Fruit fly (Drosophila melanogaster): ENCODE results near the gene Poc1.

Gene Poc1

dm6 chr3L:13387608-13388007 is 2.2 kb downstream of the Poc1 start, which contains the start of gene CG10171 (continued):
- TF ChIP-seq CG7357 (GFP tag; IDR thresholded peaks at IDR 0.05) (no peak), CG1792 (GFP tag; optimal IDR thresholded peaks at IDR 0.05) (no peak), NfI (GFP tag; optimal IDR thresholded peaks at IDR 0.05) (no peak), CG14710 (tag; optimal IDR thresholded peaks at IDR 0.05) (peak; percentile 44), ken (GFP tag; IDR thresholded peaks at IDR 0.05) (peak; percentile 64; the same call in 1 of the 3 replicates), Xbp1 (GFP tag; optimal IDR thresholded peaks at IDR 0.05) (no peak), MTF-1 (GFP tag; optimal IDR thresholded peaks at IDR 0.05; ENCODE audit: borderline replicate concordance) (no peak), nerfin-1 (tag; optimal IDR thresholded peaks at IDR 0.05) (no peak), CG15514 (GFP tag; optimal IDR thresholded peaks at IDR 0.05) (no peak), CG1603 (tag; optimal IDR thresholded peaks at IDR 0.05) (peak; percentile 49), sr (GFP tag; IDR thresholded peaks at IDR 0.05) (no peak), CG3847 (GFP tag; IDR thresholded peaks at IDR 0.05) (peak; percentile 89), gt (GFP tag; IDR thresholded peaks at IDR 0.05) (no peak), CG11085 (GFP tag; IDR thresholded peaks at IDR 0.05) (no peak), mld (GFP tag; IDR thresholded peaks at IDR 0.05; ENCODE audit: partially characterized antibody) (no peak), maf-S (GFP tag; optimal IDR thresholded peaks at IDR 0.05) (no peak), CG33213 (GFP tag; optimal IDR thresholded peaks at IDR 0.05) (no peak), Hr39 (optimal IDR thresholded peaks at IDR 0.05) (no peak), dm (GFP tag; optimal IDR thresholded peaks at IDR 0.05) (no peak), wor (GFP tag; IDR thresholded peaks at IDR 0.05) (no peak), Camta (GFP tag; optimal IDR thresholded peaks at IDR 0.05) (no peak), esg (GFP tag; conservative IDR thresholded peaks at IDR 0.05) (no peak), H15 (GFP tag; IDR thresholded peaks at IDR 0.05) (no peak), hbn (GFP tag; IDR thresholded peaks at IDR 0.05; ENCODE audit: partially characterized antibody) (no peak), CG14667 (GFP tag; IDR thresholded peaks at IDR 0.05) (no peak), MBD-R2 (GFP tag; IDR thresholded peaks at IDR 0.05) (peak; percentile 97), CG11696 (GFP tag; IDR thresholded peaks at IDR 0.05) (no peak), wdn (GFP tag; IDR thresholded peaks at IDR 0.05) (no peak), CG13424 (tag; optimal IDR thresholded peaks at IDR 0.05) (no peak), CG15073 (GFP tag; optimal IDR thresholded peaks at IDR 0.05) (no peak), CG12391 (tag; optimal IDR thresholded peaks at IDR 0.05) (no peak), nmo (GFP tag; optimal IDR thresholded peaks at IDR 0.05) (peak; percentile 1), CG12071 (GFP tag; optimal IDR thresholded peaks at IDR 0.05) (no peak), CG12769 (tag; optimal IDR thresholded peaks at IDR 0.05) (no peak), CG9727 (GFP tag; optimal IDR thresholded peaks at IDR 0.05) (no peak), chif (GFP tag; optimal IDR thresholded peaks at IDR 0.05) (no peak), CG10431 (GFP tag; optimal IDR thresholded peaks at IDR 0.05) (no peak), Sox100B (GFP tag; optimal IDR thresholded peaks at IDR 0.05) (no peak), HHEX (GFP tag; optimal IDR thresholded peaks at IDR 0.05) (no peak), Side (GFP tag; optimal IDR thresholded peaks at IDR 0.05) (no peak), exex (tag; optimal IDR thresholded peaks at IDR 0.05) (no peak), vnd (GFP tag; IDR thresholded peaks at IDR 0.05; ENCODE audit: partially characterized antibody) (0 out of 3 replicates have a peak, but pooled peaks have one; percentile 33), Spps (tag; optimal IDR thresholded peaks at IDR 0.05) (no peak), CG11504 (tag; optimal IDR thresholded peaks at IDR 0.05) (no peak), oc (tag; optimal IDR thresholded peaks at IDR 0.05) (no peak), gcm (GFP tag; optimal IDR thresholded peaks at IDR 0.05) (no peak), cad (GFP tag; optimal IDR thresholded peaks at IDR 0.05) (peak; percentile 26), CG1602 (GFP tag; optimal IDR thresholded peaks at IDR 0.05) (no peak), CG15601 (tag; optimal IDR thresholded peaks at IDR 0.05) (peak; percentile 8), psq (GFP tag; optimal IDR thresholded peaks at IDR 0.05) (no peak), lola (GFP tag; optimal IDR thresholded peaks at IDR 0.05) (no peak)

Data from whole organism, embryonic.